Fruit fly (Drosophila melanogaster) whole organism, embryonic: Measurements from ENCODE around the gene Esyt2.

Source experiments
- Atf6 ChIP-seq: fragments of 200-800 bp; sonication (Bioruptor generic); IDR thresholded peaks from 2 replicates; pipeline ENCODE4 v1.3.6; 2022; ENCODE audit warnings: missing biosample characterization, missing genetic modification characterization
- B-H1 ChIP-seq: fragments of 200-800 bp; sonication (Bioruptor generic); IDR thresholded peaks from 3 replicates; pipeline ENCODE4 v1.3.6; 2022; ENCODE audit warnings: missing biosample characterization, missing genetic modification characterization
- B-H2 ChIP-seq: fragments of 200-800 bp; sonication (Bioruptor generic); optimal IDR thresholded peaks from 2 replicates; lab custom pipeline; 2018; ENCODE audit warnings: missing biosample characterization, mild to moderate bottlenecking, missing genetic modification characterization
- Bdp1 ChIP-seq: fragments of 200-800 bp; sonication (Bioruptor generic); optimal IDR thresholded peaks from 3 replicates; lab custom pipeline; 2016; ENCODE audit warnings: missing biosample characterization, missing genetic modification characterization
- CG10462 ChIP-seq: fragments of 200-800 bp; sonication (Bioruptor generic); optimal IDR thresholded peaks from 2 replicates; lab custom pipeline; 2016; ENCODE audit warnings: missing biosample characterization, missing genetic modification characterization
- CG11723 ChIP-seq: fragments of 200-800 bp; sonication (Bioruptor generic); optimal IDR thresholded peaks from 2 replicates; lab custom pipeline; 2017; ENCODE audit warnings: missing biosample characterization, mild to moderate bottlenecking, missing genetic modification characterization
- CG14860 ChIP-seq: fragments of 200-800 bp; sonication (Bioruptor generic); IDR thresholded peaks from 3 replicates; pipeline ENCODE4 v1.3.6; 2022; ENCODE audit warnings: missing biosample characterization, missing genetic modification characterization; ENCODE audit not compliant: partially characterized antibody
- CG16813 ChIP-seq: fragments of 200-800 bp; sonication (Bioruptor generic); IDR thresholded peaks from 3 replicates; pipeline ENCODE4 v1.3.6; 2022; ENCODE audit warnings: missing biosample characterization, missing genetic modification characterization; ENCODE audit not compliant: partially characterized antibody
- CG18619 ChIP-seq: fragments of 200-800 bp; sonication (Bioruptor generic); optimal IDR thresholded peaks from 3 replicates; lab custom pipeline; 2017; ENCODE audit warnings: missing biosample characterization, mild to moderate bottlenecking, missing genetic modification characterization
- CG3281 ChIP-seq: fragments of 200-800 bp; sonication (Bioruptor generic); optimal IDR thresholded peaks from 3 replicates; lab custom pipeline; 2017; ENCODE audit warnings: missing biosample characterization, mild to moderate bottlenecking, missing genetic modification characterization
- CG34224 ChIP-seq: fragments of 200-800 bp; sonication (Bioruptor generic); IDR thresholded peaks from 3 replicates; pipeline ENCODE4 v1.3.6; 2022; ENCODE audit warnings: missing biosample characterization, missing genetic modification characterization; ENCODE audit not compliant: partially characterized antibody
- CG3847 ChIP-seq: fragments of 200-800 bp; sonication (Bioruptor generic); IDR thresholded peaks from 2 replicates; pipeline ENCODE4 v1.3.6; 2022; ENCODE audit warnings: missing biosample characterization, missing genetic modification characterization
- CG4404 ChIP-seq: fragments of 200-800 bp; sonication (Bioruptor generic); IDR thresholded peaks from 2 replicates; pipeline ENCODE4 v1.3.6; 2022; ENCODE audit warnings: missing biosample characterization, missing genetic modification characterization
- CG5180 ChIP-seq: fragments of 200-800 bp; sonication (Bioruptor generic); optimal IDR thresholded peaks from 3 replicates; lab custom pipeline; 2017; ENCODE audit warnings: missing biosample characterization, missing genetic modification characterization, mild to moderate bottlenecking, moderate library complexity, missing genetic modification reagents
- CG7357 ChIP-seq: fragments of 200-800 bp; sonication (Bioruptor generic); IDR thresholded peaks from 3 replicates; pipeline ENCODE4 v1.3.6; 2022; ENCODE audit warnings: missing biosample characterization, missing genetic modification characterization
- CG8359 ChIP-seq: fragments of 200-800 bp; sonication (Bioruptor generic); optimal IDR thresholded peaks from 2 replicates; lab custom pipeline; 2017; ENCODE audit warnings: missing biosample characterization, mild to moderate bottlenecking, missing genetic modification characterization, borderline replicate concordance
- CG8388 ChIP-seq: fragments of 200-800 bp; sonication (Bioruptor generic); optimal IDR thresholded peaks from 2 replicates; lab custom pipeline; 2019; ENCODE audit warnings: missing biosample characterization, mild to moderate bottlenecking, missing genetic modification characterization, moderate library complexity
- Chrac-16 ChIP-seq: fragments of 200-800 bp; sonication (Bioruptor generic); optimal IDR thresholded peaks from 3 replicates; lab custom pipeline; 2016; ENCODE audit warnings: missing biosample characterization, missing genetic modification characterization
- CoRest ChIP-seq: fragments of 200-800 bp; sonication (Bioruptor generic); optimal IDR thresholded peaks from 3 replicates; lab custom pipeline; 2018; ENCODE audit warnings: missing biosample characterization, mild to moderate bottlenecking, missing genetic modification characterization, moderate library complexity
- D ChIP-seq, 2 experiments: fragments of 200-800 bp in 1 of 2; fragments of >200 bp in 1 of 2; sonication (Bioruptor generic) in 1 of 2; optimal IDR thresholded peaks; 2 replicates in 1 of 2; 3 replicates in 1 of 2; lab custom pipeline; 2017; ENCODE audit warnings: mild to moderate bottlenecking in 1 of 2, missing biosample characterization in 1 of 2, missing genetic modification characterization in 1 of 2, missing genetic modification reagents in 1 of 2
- Ets65A ChIP-seq: fragments of 200-800 bp; sonication (Bioruptor generic); peaks from one replicate; lab custom pipeline; 2016; ENCODE audit warnings: missing biosample characterization, missing genetic modification characterization
- Meics ChIP-seq: fragments of 200-800 bp; sonication (Bioruptor generic); optimal IDR thresholded peaks from 2 replicates; lab custom pipeline; 2017; ENCODE audit warnings: missing biosample characterization, mild to moderate bottlenecking, missing genetic modification characterization
- NfI ChIP-seq: fragments of 200-800 bp; sonication (Bioruptor generic); optimal IDR thresholded peaks from 3 replicates; lab custom pipeline; 2018; ENCODE audit warnings: missing biosample characterization, mild to moderate bottlenecking, missing genetic modification characterization, moderate library complexity
- Optix ChIP-seq: fragments of 200-800 bp; sonication (Bioruptor generic); IDR thresholded peaks from 3 replicates; pipeline ENCODE4 v1.3.6; 2022; ENCODE audit warnings: missing biosample characterization, missing genetic modification characterization
- Ravus ChIP-seq: fragments of 200-800 bp; sonication (Bioruptor generic); IDR thresholded peaks from 2 replicates; pipeline ENCODE4 v1.3.6; 2022; ENCODE audit warnings: missing biosample characterization, missing genetic modification characterization
- bbx ChIP-seq: fragments of 200-800 bp; sonication (Bioruptor generic); IDR thresholded peaks from 2 replicates; pipeline ENCODE4 v1.3.6; 2022; ENCODE audit warnings: missing biosample characterization, missing genetic modification characterization; ENCODE audit not compliant: partially characterized antibody
- btn ChIP-seq: fragments of 200-800 bp; sonication (Bioruptor generic); optimal IDR thresholded peaks from 2 replicates; lab custom pipeline; 2016; ENCODE audit warnings: missing biosample characterization, missing genetic modification characterization
- cad ChIP-seq: fragments of >200 bp; optimal IDR thresholded peaks from 2 replicates; lab custom pipeline; 2017; ENCODE audit warnings: missing biosample characterization, missing genetic modification characterization
- chinmo ChIP-seq: fragments of 200-800 bp; sonication (Bioruptor generic); IDR thresholded peaks from 4 replicates; pipeline ENCODE4 v1.3.6; 2022; ENCODE audit warnings: missing biosample characterization, missing genetic modification characterization; ENCODE audit not compliant: partially characterized antibody
- corto ChIP-seq: fragments of 200-800 bp; sonication (Bioruptor generic); optimal IDR thresholded peaks from 2 replicates; lab custom pipeline; 2016; ENCODE audit warnings: missing biosample characterization, mild to moderate bottlenecking, missing genetic modification characterization, moderate library complexity
- crc ChIP-seq: fragments of 200-800 bp; sonication (Bioruptor generic); optimal IDR thresholded peaks from 2 replicates; lab custom pipeline; 2016; ENCODE audit warnings: missing biosample characterization, missing genetic modification characterization
- gro ChIP-seq: fragments of 200-800 bp; sonication (Bioruptor generic); optimal IDR thresholded peaks from 2 replicates; lab custom pipeline; 2016; ENCODE audit warnings: missing biosample characterization, missing genetic modification characterization
- hbn ChIP-seq: fragments of 200-800 bp; sonication (Bioruptor generic); IDR thresholded peaks from 2 replicates; pipeline ENCODE4 v1.3.6; 2022; ENCODE audit warnings: missing biosample characterization, missing genetic modification characterization; ENCODE audit not compliant: partially characterized antibody
- p53 ChIP-seq: fragments of 200-800 bp; sonication (Bioruptor generic); optimal IDR thresholded peaks from 2 replicates; lab custom pipeline; 2016; ENCODE audit warnings: missing biosample characterization, missing genetic modification characterization
- phol ChIP-seq: fragments of 200-800 bp; sonication (Bioruptor generic); optimal IDR thresholded peaks from 3 replicates; lab custom pipeline; 2018; ENCODE audit warnings: missing biosample characterization, mild to moderate bottlenecking, missing genetic modification characterization, moderate library complexity
- scrt ChIP-seq: fragments of 200-800 bp; sonication (Bioruptor generic); optimal IDR thresholded peaks from 2 replicates; lab custom pipeline; 2018; ENCODE audit warnings: missing biosample characterization, mild to moderate bottlenecking, missing genetic modification characterization, moderate library complexity
- sens ChIP-seq: fragments of 200-800 bp; sonication (Bioruptor generic); peaks from one replicate; lab custom pipeline; 2016; ENCODE audit warnings: missing biosample characterization, missing genetic modification characterization
- slbo ChIP-seq: fragments of 200-800 bp; sonication (Bioruptor generic); IDR thresholded peaks from 2 replicates; pipeline ENCODE4 v1.3.6; 2022; ENCODE audit warnings: missing biosample characterization, missing genetic modification characterization
- slp2 ChIP-seq: fragments of 200-800 bp; sonication (Bioruptor generic); optimal IDR thresholded peaks from 2 replicates; lab custom pipeline; 2016; ENCODE audit warnings: missing biosample characterization, missing genetic modification characterization
- vfl ChIP-seq: fragments of 200-800 bp; sonication (Bioruptor generic); optimal IDR thresholded peaks from 2 replicates; lab custom pipeline; 2016; ENCODE audit warnings: missing biosample characterization, missing genetic modification characterization
- vvl ChIP-seq: fragments of 200-800 bp; sonication (Bioruptor generic); IDR thresholded peaks from 2 replicates; pipeline ENCODE4 v1.3.6; 2022; ENCODE audit warnings: missing biosample characterization, missing genetic modification characterization

Esyt2 gene

DNA sequence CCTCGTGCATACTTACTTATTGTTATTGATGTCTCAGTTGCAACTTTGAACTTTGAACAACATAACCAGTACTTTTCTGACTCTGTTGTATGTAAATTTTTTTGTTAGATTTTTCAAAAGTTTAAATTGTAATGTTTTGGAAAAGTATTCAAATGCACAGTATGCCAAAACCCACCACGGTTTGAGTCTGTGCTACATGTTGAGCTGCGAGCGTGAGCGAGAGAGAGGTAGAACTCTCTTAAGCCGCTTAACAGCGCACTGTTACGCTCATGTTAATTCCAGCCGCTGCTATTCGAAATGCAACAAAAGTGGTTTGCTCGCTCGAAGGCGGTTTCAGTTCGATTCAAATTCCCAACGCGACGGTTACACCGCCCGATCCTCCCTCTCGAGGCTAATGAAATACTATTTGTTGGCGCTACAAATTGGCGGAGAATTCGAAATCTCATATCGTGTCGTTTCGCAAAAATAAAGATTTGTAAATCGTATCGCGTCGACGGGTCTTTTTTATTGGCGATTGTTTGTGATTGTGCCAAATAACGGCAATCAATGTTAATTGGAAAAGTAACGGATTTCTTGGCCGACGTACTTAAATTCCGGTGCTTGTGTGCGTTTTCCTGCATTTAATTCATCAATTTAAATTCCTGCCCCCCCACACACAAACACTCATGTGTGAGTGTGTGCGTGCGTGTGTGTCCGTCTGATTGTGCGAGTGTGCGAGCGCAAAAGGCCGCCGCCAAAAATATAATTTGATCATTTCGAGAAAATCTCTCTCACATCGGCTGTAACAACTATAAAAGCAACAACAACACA is 44.5 kb downstream of the Esyt2 start (continued):
- TF ChIP-seq D (optimal IDR thresholded peaks at IDR 0.05; lab: Kevin White, UChicago) (no peak), D (GFP tag; optimal IDR thresholded peaks at IDR 0.05; lab: Kevin White, UChicago) (no peak), CG18619 (GFP tag; lab: Kevin White, UChicago) (no peak), slbo (GFP tag; lab: Robert Waterston, UW) (no peak), Ravus (no peak), corto (no peak), CG7357 (GFP tag; lab: Robert Waterston, UW) (no peak), CG3847 (GFP tag; lab: Robert Waterston, UW) (no peak), B-H2 (GFP tag; lab: Kevin White, UChicago) (no peak), vfl (no peak), phol (tag; lab: Kevin White, UChicago) (no peak), B-H1 (GFP tag; lab: Robert Waterston, UW) (no peak), CG5180 (peak; percentile 97), CG10462 (GFP tag; lab: Kevin White, UChicago) (no peak), CG8359 (GFP tag; lab: Kevin White, UChicago) (no peak), gro (peak; percentile 43), Chrac-16 (no peak), CG16813 (GFP tag; lab: Robert Waterston, UW) (no peak), p53 (no peak), slp2 (GFP tag; lab: Kevin White, UChicago) (no peak), vvl (GFP tag; lab: Robert Waterston, UW) (no peak), sens (peak; percentile 77), CG3281 (peak; percentile 18), CG8388 (no peak), Ets65A (no peak), crc (no peak), Optix (GFP tag; lab: Robert Waterston, UW) (no peak), scrt (GFP tag; lab: Kevin White, UChicago) (no peak), Bdp1 (GFP tag; lab: Kevin White, UChicago) (no peak), btn (GFP tag; lab: Kevin White, UChicago) (no peak), bbx (GFP tag; lab: Robert Waterston, UW) (no peak), NfI (no peak), CG4404 (GFP tag; lab: Robert Waterston, UW) (no peak), CG11723 (GFP tag; lab: Kevin White, UChicago) (no peak), Meics (GFP tag; lab: Kevin White, UChicago) (peak; percentile 26), cad (GFP tag; lab: Kevin White, UChicago) (no peak), hbn (GFP tag; lab: Robert Waterston, UW) (no peak), CG14860 (no peak), CoRest (tag; lab: Kevin White, UChicago) (no peak), Atf6 (no peak), CG34224 (no peak), chinmo (GFP tag; lab: Robert Waterston, UW) (no peak)
